Fruit fly (Drosophila melanogaster) whole organism: Measurements from ENCODE around the gene Ankle2.

ENCODE experiments used
- EcR ChIP-seq, 2 experiments: fragments of >200 bp; optimal IDR thresholded peaks; 2 replicates each; lab custom pipeline; 2017; ENCODE audit warnings: missing biosample characterization in 2 of 2, missing genetic modification characterization in 2 of 2, missing genetic modification reagents in 2 of 2
- psq ChIP-seq: fragments of >200 bp; optimal IDR thresholded peaks from 2 replicates; lab custom pipeline; 2017

- TF ChIP-seq EcR (GFP tag; optimal IDR thresholded peaks at IDR 0.05; lab: Kevin White, UChicago): no peak
- no peak for TF ChIP-seq psq (lab: Kevin White, UChicago)
Measured at dm6 chrX:17625833-17626232, 46.8 kb upstream of the Ankle2 start.
